Fruit fly (Drosophila melanogaster) whole organism, embryonic: Measurements from ENCODE around the gene CG5968.
A peak's percentile ranks its signal among the peaks of the same experiment; 100 is the strongest.

Experiments used
- Atf3 ChIP-seq: fragments of 200-800 bp; sonication (Bioruptor generic); optimal IDR thresholded peaks from 3 replicates; lab custom pipeline; 2016; ENCODE audit warnings: missing biosample characterization, missing genetic modification characterization
- Awh ChIP-seq: fragments of 200-800 bp; sonication (Bioruptor generic); IDR thresholded peaks from 2 replicates; pipeline ENCODE4, ENCODE4 v1.3.6; 2022; ENCODE audit warnings: missing biosample characterization, missing genetic modification characterization
- Bgb ChIP-seq: fragments of 200-800 bp; sonication (Bioruptor generic); IDR thresholded peaks from 2 replicates; pipeline ENCODE4 v1.3.6; 2022; ENCODE audit warnings: missing biosample characterization, missing genetic modification characterization; ENCODE audit not compliant: partially characterized antibody
- CG1233 ChIP-seq: fragments of 200-800 bp; sonication (Bioruptor generic); optimal IDR thresholded peaks from 4 replicates; lab custom pipeline; 2018; ENCODE audit warnings: missing biosample characterization, mild to moderate bottlenecking, missing genetic modification characterization
- CG12744 ChIP-seq: fragments of 200-800 bp; sonication (Bioruptor generic); optimal IDR thresholded peaks from 2 replicates; lab custom pipeline; 2016; ENCODE audit warnings: missing biosample characterization, missing genetic modification characterization
- CG12942 ChIP-seq: fragments of 200-800 bp; sonication (Bioruptor generic); optimal IDR thresholded peaks from 3 replicates; lab custom pipeline; 2016; ENCODE audit warnings: missing biosample characterization, missing genetic modification characterization
- CG14667 ChIP-seq: fragments of 200-800 bp; sonication (Bioruptor generic); IDR thresholded peaks from 2 replicates; pipeline ENCODE4 v1.3.6; 2022; ENCODE audit warnings: missing biosample characterization, missing genetic modification characterization
- CG15514 ChIP-seq: fragments of 200-800 bp; sonication (Bioruptor generic); optimal IDR thresholded peaks from 3 replicates; lab custom pipeline; 2017; ENCODE audit warnings: missing biosample characterization, missing genetic modification characterization, mild to moderate bottlenecking, moderate library complexity, missing genetic modification reagents
- CG17328 ChIP-seq: fragments of 200-800 bp; sonication (Bioruptor generic); IDR thresholded peaks from 2 replicates; pipeline ENCODE4 v1.3.6; 2022; ENCODE audit warnings: missing biosample characterization, missing genetic modification characterization
- CG17361 ChIP-seq: fragments of 200-800 bp; sonication (Bioruptor generic); IDR thresholded peaks from 3 replicates; pipeline ENCODE4 v1.3.6; 2022; ENCODE audit warnings: missing biosample characterization, missing genetic modification characterization
- CG18262 ChIP-seq: fragments of 200-800 bp; optimal IDR thresholded peaks from 3 replicates; lab custom pipeline; 2019; ENCODE audit warnings: missing biosample characterization, mild to moderate bottlenecking, missing genetic modification characterization, moderate library complexity
- CG30431 ChIP-seq: fragments of 200-800 bp; sonication (Bioruptor generic); optimal IDR thresholded peaks from 2 replicates; lab custom pipeline; 2017; ENCODE audit warnings: missing biosample characterization, missing genetic modification characterization
- CG3065 ChIP-seq: fragments of 200-800 bp; sonication (Bioruptor generic); optimal IDR thresholded peaks from 2 replicates; lab custom pipeline; 2016; ENCODE audit warnings: missing biosample characterization, missing genetic modification characterization
- CG31388 ChIP-seq: fragments of 200-800 bp; sonication (Bioruptor generic); optimal IDR thresholded peaks from 2 replicates; lab custom pipeline; 2016; ENCODE audit warnings: missing biosample characterization, missing genetic modification characterization
- CG32532 ChIP-seq: fragments of 200-800 bp; sonication (Bioruptor generic); IDR thresholded peaks from 2 replicates; pipeline ENCODE4 v1.3.6; 2022; ENCODE audit warnings: missing biosample characterization, missing genetic modification characterization
- CG34376 ChIP-seq: fragments of 200-800 bp; sonication (Bioruptor generic); optimal IDR thresholded peaks from 2 replicates; lab custom pipeline; 2018; ENCODE audit warnings: missing biosample characterization, mild to moderate bottlenecking, missing genetic modification characterization
- CG4282 ChIP-seq: fragments of 200-800 bp; sonication (Bioruptor generic); optimal IDR thresholded peaks from 2 replicates; lab custom pipeline; 2016; ENCODE audit warnings: missing biosample characterization, missing genetic modification characterization
- CG5180 ChIP-seq: fragments of 200-800 bp; sonication (Bioruptor generic); optimal IDR thresholded peaks from 3 replicates; lab custom pipeline; 2017; ENCODE audit warnings: missing biosample characterization, missing genetic modification characterization, mild to moderate bottlenecking, moderate library complexity, missing genetic modification reagents
- CG5953 ChIP-seq: fragments of 200-800 bp; sonication (Bioruptor generic); IDR thresholded peaks from 2 replicates; pipeline ENCODE4 v1.3.6; 2022; ENCODE audit warnings: missing biosample characterization, missing genetic modification characterization
- CG9609 ChIP-seq: fragments of 200-800 bp; sonication (Bioruptor generic); optimal IDR thresholded peaks from 3 replicates; lab custom pipeline; 2016; ENCODE audit warnings: missing biosample characterization, missing genetic modification characterization
- CTCF ChIP-seq: fragments of 200-800 bp; sonication (Bioruptor generic); optimal IDR thresholded peaks from 2 replicates; lab custom pipeline; 2017; ENCODE audit warnings: missing biosample characterization, mild to moderate bottlenecking, missing genetic modification characterization, moderate library complexity
- CoRest ChIP-seq: fragments of 200-800 bp; sonication (Bioruptor generic); optimal IDR thresholded peaks from 3 replicates; lab custom pipeline; 2018; ENCODE audit warnings: missing biosample characterization, mild to moderate bottlenecking, missing genetic modification characterization, moderate library complexity
- Drgx ChIP-seq: fragments of 200-800 bp; sonication (Bioruptor generic); IDR thresholded peaks from 2 replicates; pipeline ENCODE4 v1.3.6; 2022; ENCODE audit warnings: missing biosample characterization, missing genetic modification characterization
- Fer1 ChIP-seq: fragments of 200-800 bp; sonication (Bioruptor generic); optimal IDR thresholded peaks from 2 replicates; lab custom pipeline; 2017; ENCODE audit warnings: missing biosample characterization, mild to moderate bottlenecking, missing genetic modification characterization
- Fer2 ChIP-seq: fragments of 200-800 bp; sonication (Bioruptor generic); optimal IDR thresholded peaks from 2 replicates; lab custom pipeline; 2018; ENCODE audit warnings: missing biosample characterization, mild to moderate bottlenecking, missing genetic modification characterization, moderate library complexity
- MBD-R2 ChIP-seq: fragments of 200-800 bp; sonication (Bioruptor generic); IDR thresholded peaks from 2 replicates; pipeline ENCODE4 v1.3.6; 2022; ENCODE audit warnings: missing biosample characterization, missing genetic modification characterization
- MTF-1 ChIP-seq: fragments of 200-800 bp; sonication (Bioruptor generic); optimal IDR thresholded peaks from 2 replicates; lab custom pipeline; 2018; ENCODE audit warnings: missing biosample characterization, mild to moderate bottlenecking, missing genetic modification characterization, borderline replicate concordance
- Optix ChIP-seq: fragments of 200-800 bp; sonication (Bioruptor generic); IDR thresholded peaks from 3 replicates; pipeline ENCODE4 v1.3.6; 2022; ENCODE audit warnings: missing biosample characterization, missing genetic modification characterization
- Sox100B ChIP-seq: fragments of 200-800 bp; sonication (Bioruptor generic); optimal IDR thresholded peaks from 3 replicates; lab custom pipeline; 2018; ENCODE audit warnings: missing biosample characterization, mild to moderate bottlenecking, missing genetic modification characterization
- Sry-δ ChIP-seq: fragments of 200-800 bp; sonication (Bioruptor generic); optimal IDR thresholded peaks from 2 replicates; lab custom pipeline; 2016; ENCODE audit warnings: missing biosample characterization, missing genetic modification characterization
- YL-1 ChIP-seq: fragments of 200-800 bp; sonication (Bioruptor generic); optimal IDR thresholded peaks from 3 replicates; lab custom pipeline; 2017; ENCODE audit warnings: missing biosample characterization, mild to moderate bottlenecking, missing genetic modification characterization
- dysf ChIP-seq: fragments of 200-800 bp; sonication (Bioruptor generic); IDR thresholded peaks from 3 replicates; pipeline ENCODE4 v1.3.6; 2022; ENCODE audit warnings: missing biosample characterization, missing genetic modification characterization
- fd102C ChIP-seq: fragments of 200-800 bp; sonication (Bioruptor generic); optimal IDR thresholded peaks from 2 replicates; lab custom pipeline; 2018; ENCODE audit warnings: missing biosample characterization, mild to moderate bottlenecking, missing genetic modification characterization, moderate library complexity
- gfzf ChIP-seq: fragments of 200-800 bp; sonication (Bioruptor generic); optimal IDR thresholded peaks from 2 replicates; lab custom pipeline; 2016; ENCODE audit warnings: missing biosample characterization, mild to moderate bottlenecking, missing genetic modification characterization, moderate library complexity
- grn ChIP-seq: fragments of 200-800 bp; sonication (Bioruptor generic); optimal IDR thresholded peaks from 3 replicates; lab custom pipeline; 2017; ENCODE audit warnings: missing biosample characterization, missing genetic modification characterization
- gsb ChIP-seq: fragments of 200-800 bp; sonication (Bioruptor generic); IDR thresholded peaks from 2 replicates; pipeline ENCODE4 v1.3.6; 2022; ENCODE audit warnings: missing biosample characterization, missing genetic modification characterization
- h ChIP-seq: fragments of >200 bp; optimal IDR thresholded peaks from 2 replicates; lab custom pipeline; 2017
- hkb ChIP-seq, 2 experiments: fragments of 200-800 bp in 1 of 2; fragments of >200 bp in 1 of 2; sonication (Bioruptor generic) in 1 of 2; IDR thresholded peaks in 1 of 2; optimal IDR thresholded peaks in 1 of 2; 2 replicates each; pipeline versions ENCODE4 v1.3.6 to Lab custom; 2017 to 2022; ENCODE audit warnings: missing biosample characterization in 1 of 2, missing genetic modification characterization in 1 of 2
- hth ChIP-seq: fragments of >200 bp; optimal IDR thresholded peaks from 2 replicates; lab custom pipeline; 2017; ENCODE audit warnings: inconsistent platforms
- inv ChIP-seq: fragments of 200-800 bp; sonication (Bioruptor generic); IDR thresholded peaks from 2 replicates; pipeline ENCODE4 v1.3.6; 2022; ENCODE audit warnings: missing biosample characterization, missing genetic modification characterization; ENCODE audit not compliant: partially characterized antibody
- lbe ChIP-seq: fragments of 200-800 bp; sonication (Bioruptor generic); optimal IDR thresholded peaks from 2 replicates; lab custom pipeline; 2016; ENCODE audit warnings: missing biosample characterization, mild to moderate bottlenecking, missing genetic modification characterization
- pfk ChIP-seq: fragments of 200-800 bp; sonication (Bioruptor generic); optimal IDR thresholded peaks from 2 replicates; lab custom pipeline; 2018; ENCODE audit warnings: missing biosample characterization, mild to moderate bottlenecking, missing genetic modification characterization, moderate library complexity
- ranshi ChIP-seq: fragments of 200-800 bp; sonication (Bioruptor generic); IDR thresholded peaks from 2 replicates; pipeline ENCODE4 v1.3.6; 2022; ENCODE audit warnings: missing biosample characterization, missing genetic modification characterization
- repo ChIP-seq: fragments of 200-800 bp; sonication (Bioruptor generic); optimal IDR thresholded peaks from 2 replicates; lab custom pipeline; 2016; ENCODE audit warnings: missing biosample characterization, missing genetic modification characterization
- run ChIP-seq: fragments of 200-800 bp; sonication (Bioruptor generic); optimal IDR thresholded peaks from 3 replicates; lab custom pipeline; 2018; ENCODE audit warnings: missing biosample characterization, mild to moderate bottlenecking, missing genetic modification characterization
- sob ChIP-seq: fragments of 200-800 bp; sonication (Bioruptor generic); IDR thresholded peaks from 2 replicates; pipeline ENCODE4 v1.3.6; 2022; ENCODE audit warnings: missing biosample characterization, missing genetic modification characterization
- tll ChIP-seq, 2 experiments: fragments of 200-800 bp in 1 of 2; fragments of >200 bp in 1 of 2; sonication (Bioruptor generic) in 1 of 2; optimal IDR thresholded peaks; 2 replicates each; lab custom pipeline; 2017 to 2019; ENCODE audit warnings: missing biosample characterization in 2 of 2, missing genetic modification characterization in 2 of 2, mild to moderate bottlenecking in 1 of 2, moderate library complexity in 1 of 2
- tna ChIP-seq: fragments of 200-800 bp; sonication (Bioruptor generic); IDR thresholded peaks from 2 replicates; pipeline ENCODE4 v1.3.6; 2022; ENCODE audit warnings: missing biosample characterization, missing genetic modification characterization; ENCODE audit not compliant: partially characterized antibody
- toy ChIP-seq: fragments of 200-800 bp; sonication (Bioruptor generic); IDR thresholded peaks from 2 replicates; pipeline ENCODE4 v1.3.6; 2022; ENCODE audit warnings: missing biosample characterization, missing genetic modification characterization
- wdn ChIP-seq: fragments of 200-800 bp; sonication (Bioruptor generic); IDR thresholded peaks from 2 replicates; pipeline ENCODE4 v1.3.6; 2022; ENCODE audit warnings: missing biosample characterization, missing genetic modification characterization
- wek ChIP-seq: fragments of 200-800 bp; sonication (Bioruptor generic); optimal IDR thresholded peaks from 3 replicates; lab custom pipeline; 2018; ENCODE audit warnings: missing biosample characterization, mild to moderate bottlenecking, missing genetic modification characterization, moderate library complexity
- zen ChIP-seq: fragments of 200-800 bp; sonication (Bioruptor generic); optimal IDR thresholded peaks from 3 replicates; lab custom pipeline; 2018; ENCODE audit warnings: missing biosample characterization, mild to moderate bottlenecking, missing genetic modification characterization, moderate library complexity

CG5968 gene

DNA sequence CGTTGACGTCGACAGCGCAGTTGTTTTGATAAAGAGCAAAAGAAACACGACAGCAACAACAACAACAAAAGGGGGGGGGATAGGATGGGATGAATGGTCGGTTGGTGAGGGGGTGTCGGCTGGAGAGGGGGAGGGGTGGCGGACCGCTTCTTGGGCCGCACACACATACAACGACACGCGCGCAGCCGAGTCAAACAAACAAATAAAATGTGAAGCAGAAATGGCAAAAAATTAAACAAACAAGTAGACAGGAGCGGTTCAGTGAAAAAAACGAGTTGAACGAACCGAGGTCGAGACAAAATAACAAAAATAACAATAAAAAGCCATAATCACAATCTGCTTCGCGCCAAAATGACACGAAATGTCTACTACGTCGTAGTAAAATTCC is 16.4 kb downstream of the CG5968 start (continued):
- TF ChIP-seq dysf: no peak
- peak; percentile 69 for TF ChIP-seq ranshi (GFP tag; lab: Robert Waterston, UW)
- TF ChIP-seq CG32532 (GFP tag; lab: Robert Waterston, UW): no peak
- TF ChIP-seq pfk: peak; percentile 34
- peak; percentile 5; the same call in 1 of the 2 replicates for TF ChIP-seq sob (GFP tag; lab: Robert Waterston, UW)
- no peak; the same call in 1 of the 2 replicates for TF ChIP-seq gsb (GFP tag; lab: Robert Waterston, UW)
- no peak for TF ChIP-seq lbe
- TF ChIP-seq run: no peak
- TF ChIP-seq CG4282 (GFP tag; lab: Kevin White, UChicago): no peak
- TF ChIP-seq hth: no peak
- TF ChIP-seq CG5180: no peak
- TF ChIP-seq CG14667 (GFP tag; lab: Robert Waterston, UW): no peak
- TF ChIP-seq Bgb (GFP tag; lab: Robert Waterston, UW): peak; percentile 71
- no peak for TF ChIP-seq gfzf
- TF ChIP-seq CG30431 (GFP tag; lab: Kevin White, UChicago): no peak
- no peak for TF ChIP-seq Sox100B (GFP tag; lab: Kevin White, UChicago)
- TF ChIP-seq CG18262 (tag; lab: Kevin White, UChicago): no peak
- peak; percentile 28 for TF ChIP-seq CG15514 (GFP tag; lab: Kevin White, UChicago)
- no peak for TF ChIP-seq Drgx (GFP tag; lab: Robert Waterston, UW)
- TF ChIP-seq CG34376: peak; percentile 52
- peak; percentile 51; the same call in 1 of the 2 replicates for TF ChIP-seq tna (GFP tag; lab: Robert Waterston, UW)
- no peak for TF ChIP-seq fd102C
- no peak for TF ChIP-seq CG12744 (GFP tag; lab: Kevin White, UChicago)
- TF ChIP-seq Atf3 (GFP tag; lab: Kevin White, UChicago): no peak
- no peak for TF ChIP-seq zen
- TF ChIP-seq Awh (GFP tag; lab: Robert Waterston, UW): no peak
- no peak for TF ChIP-seq CG5953 (GFP tag; lab: Robert Waterston, UW)
- TF ChIP-seq CG1233 (GFP tag; lab: Kevin White, UChicago): no peak
- TF ChIP-seq MBD-R2 (GFP tag; lab: Robert Waterston, UW): no peak
- TF ChIP-seq toy (GFP tag; lab: Robert Waterston, UW): no peak
- no peak for TF ChIP-seq CG3065 (GFP tag; lab: Kevin White, UChicago)
- no peak for TF ChIP-seq wek
- no peak for TF ChIP-seq CG17328 (GFP tag; lab: Robert Waterston, UW)
- no peak for TF ChIP-seq Sry-δ (GFP tag; lab: Kevin White, UChicago)
- TF ChIP-seq MTF-1 (GFP tag; lab: Kevin White, UChicago): no peak
- TF ChIP-seq CTCF (GFP tag; lab: Kevin White, UChicago): no peak
- TF ChIP-seq CG9609 (GFP tag; lab: Kevin White, UChicago): no peak
- no peak for TF ChIP-seq CoRest (tag; lab: Kevin White, UChicago)
- TF ChIP-seq wdn: no peak
- no peak for TF ChIP-seq CG31388 (GFP tag; lab: Kevin White, UChicago)
- peak; percentile 51; the same call in 1 of the 2 replicates for TF ChIP-seq inv
- TF ChIP-seq Fer1 (GFP tag; lab: Kevin White, UChicago): no peak
- TF ChIP-seq grn (GFP tag; lab: Kevin White, UChicago): peak; percentile 15
- TF ChIP-seq Fer2 (tag; lab: Kevin White, UChicago): no peak
- no peak for TF ChIP-seq YL-1 (GFP tag; lab: Kevin White, UChicago)
- no peak for TF ChIP-seq h (lab: Kevin White, UChicago)
- TF ChIP-seq CG17361 (GFP tag; lab: Robert Waterston, UW): peak; percentile 42; the same call in 1 of the 3 replicates
- no peak for TF ChIP-seq repo (GFP tag; lab: Kevin White, UChicago)
- no peak for TF ChIP-seq CG12942 (GFP tag; lab: Kevin White, UChicago)
- no peak for TF ChIP-seq tll (GFP tag; optimal IDR thresholded peaks at IDR 0.05; lab: Kevin White, UChicago)
- no peak for TF ChIP-seq hkb (optimal IDR thresholded peaks at IDR 0.05; lab: Kevin White, UChicago)
- TF ChIP-seq hkb (GFP tag; IDR thresholded peaks at IDR 0.05; lab: Robert Waterston, UW): no peak
- no peak for TF ChIP-seq Optix (GFP tag; lab: Robert Waterston, UW)
